Worm (Caenorhabditis elegans): ENCODE measurements around the gene F41B4.1.

ce11 chrX:6867707-6868106 is 42.0 kb upstream of the F41B4.1 start:
- peak; percentile 11 for TF ChIP-seq npax-4 (tag; optimal IDR thresholded peaks at IDR 0.05)
- peak; percentile 39 for TF ChIP-seq rnt-1 (tag; optimal IDR thresholded peaks at IDR 0.05)
- TF ChIP-seq unc-86 (tag; optimal IDR thresholded peaks at IDR 0.05) = no peak
- TF ChIP-seq C08G9.2 (tag; optimal IDR thresholded peaks at IDR 0.05) = no peak
- no peak for TF ChIP-seq pqm-1 (tag; optimal IDR thresholded peaks at IDR 0.05)
- no peak for TF ChIP-seq ahr-1 (tag; optimal IDR thresholded peaks at IDR 0.05)
- TF ChIP-seq ceh-24 (tag; optimal IDR thresholded peaks at IDR 0.05) = no peak
- TF ChIP-seq pros-1 (tag; optimal IDR thresholded peaks at IDR 0.05) = no peak
- TF ChIP-seq ceh-18 (tag; optimal IDR thresholded peaks at IDR 0.05) = peak; percentile 5

All from whole organism, late embryonic.